Fruit fly (Drosophila melanogaster): ENCODE results near the gene Pxt.

The Pxt gene

DNA sequence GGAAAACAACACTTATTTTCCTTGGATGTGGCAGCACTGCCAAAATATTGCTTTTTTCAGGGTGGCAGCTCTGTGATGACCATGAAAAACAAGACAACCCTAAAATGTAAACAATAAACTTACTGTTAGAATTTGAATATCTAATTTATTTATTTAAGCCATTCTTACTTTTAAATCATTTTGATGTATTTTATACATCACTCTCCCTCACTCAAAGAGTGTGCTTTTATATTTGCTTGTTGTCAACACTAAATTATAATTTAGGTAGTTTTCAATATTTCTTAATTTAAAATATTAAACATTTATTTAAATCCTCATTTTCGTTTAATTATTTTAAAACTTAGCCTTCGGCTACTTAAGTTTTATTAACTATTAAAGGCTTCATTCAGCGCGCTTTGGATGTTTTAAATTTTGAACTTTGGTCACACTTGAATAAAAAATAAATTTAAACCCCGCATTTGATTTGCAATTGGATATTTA lies 48.4 kb upstream of the Pxt start, which contains the start of the genes CG7523 and Mps1 (continued):
- TF ChIP-seq NFAT (GFP tag; IDR thresholded peaks at IDR 0.05) (peak; percentile 6; the same call in 1 of the 2 replicates), klu (GFP tag; IDR thresholded peaks at IDR 0.05) (no peak), CG10147 (GFP tag; optimal IDR thresholded peaks at IDR 0.05) (no peak), dimm (GFP tag; IDR thresholded peaks at IDR 0.05) (no peak), scrt (GFP tag; optimal IDR thresholded peaks at IDR 0.05) (no peak), abd-A (tag; optimal IDR thresholded peaks at IDR 0.05) (no peak), Nf-YA (GFP tag; IDR thresholded peaks at IDR 0.05) (no peak), chm (GFP tag; IDR thresholded peaks at IDR 0.05) (no peak), bowl (GFP tag; IDR thresholded peaks at IDR 0.05) (no peak), salm (tag; optimal IDR thresholded peaks at IDR 0.05) (no peak), ro (GFP tag; IDR thresholded peaks at IDR 0.05) (no peak), CG9609 (GFP tag; optimal IDR thresholded peaks at IDR 0.05) (no peak), Dfd (GFP tag; optimal IDR thresholded peaks at IDR 0.05) (no peak), zfh2 (GFP tag; optimal IDR thresholded peaks at IDR 0.05) (no peak), luna (GFP tag; optimal IDR thresholded peaks at IDR 0.05) (no peak), oc (tag; optimal IDR thresholded peaks at IDR 0.05) (no peak), CG12155 (GFP tag; optimal IDR thresholded peaks at IDR 0.05) (no peak), Adf1 (GFP tag; IDR thresholded peaks at IDR 0.05) (no peak), CG3838 (GFP tag; optimal IDR thresholded peaks at IDR 0.05) (no peak), Hr39 (optimal IDR thresholded peaks at IDR 0.05) (no peak), CG14050 (GFP tag; IDR thresholded peaks at IDR 0.05) (no peak), CG8478 (optimal IDR thresholded peaks at IDR 0.05) (no peak), mam (GFP tag; optimal IDR thresholded peaks at IDR 0.05) (peak; percentile 10), E2f2 (GFP tag; IDR thresholded peaks at IDR 0.05) (peak; percentile 83; the same call in 1 of the 2 replicates), aop (GFP tag; IDR thresholded peaks at IDR 0.05) (no peak), pum (GFP tag; optimal IDR thresholded peaks at IDR 0.05) (no peak), CG10979 (tag; optimal IDR thresholded peaks at IDR 0.05) (no peak), CG3281 (GFP tag; optimal IDR thresholded peaks at IDR 0.05) (no peak), HmgZ (tag; optimal IDR thresholded peaks at IDR 0.05) (peak; percentile 63), Ravus (GFP tag; IDR thresholded peaks at IDR 0.05) (no peak), CG32772 (GFP tag; IDR thresholded peaks at IDR 0.05) (no peak), CG13123 (GFP tag; optimal IDR thresholded peaks at IDR 0.05) (no peak), CG14014 (GFP tag; IDR thresholded peaks at IDR 0.05) (no peak), nau (GFP tag; optimal IDR thresholded peaks at IDR 0.05) (no peak), Jarid2 (GFP tag; optimal IDR thresholded peaks at IDR 0.05) (no peak), CG42726 (GFP tag; IDR thresholded peaks at IDR 0.05; ENCODE audit: partially characterized antibody) (no peak), tap (tag; optimal IDR thresholded peaks at IDR 0.05) (no peak), CG16813 (GFP tag; IDR thresholded peaks at IDR 0.05; ENCODE audit: partially characterized antibody) (no peak), Usf (GFP tag; optimal IDR thresholded peaks at IDR 0.05) (no peak), Rx (GFP tag; IDR thresholded peaks at IDR 0.05) (no peak), gro (GFP tag; optimal IDR thresholded peaks at IDR 0.05) (no peak), CG11093 (GFP tag; IDR thresholded peaks at IDR 0.05) (no peak), ttk (GFP tag; IDR thresholded peaks at IDR 0.05) (no peak), CG9797 (GFP tag; optimal IDR thresholded peaks at IDR 0.05) (peak; percentile 53), wor (GFP tag; IDR thresholded peaks at IDR 0.05) (no peak), CG13287 (GFP tag; IDR thresholded peaks at IDR 0.05; ENCODE audit: partially characterized antibody) (peak; percentile 61), yki (optimal IDR thresholded peaks at IDR 0.05) (no peak), hth (optimal IDR thresholded peaks at IDR 0.05) (no peak), CG2199 (GFP tag; IDR thresholded peaks at IDR 0.05) (no peak), CG17359 (tag; optimal IDR thresholded peaks at IDR 0.05) (no peak), NK7.1 (GFP tag; optimal IDR thresholded peaks at IDR 0.05) (no peak), CG6791 (GFP tag; IDR thresholded peaks at IDR 0.05; ENCODE audit: partially characterized antibody) (no peak), shn (GFP tag; optimal IDR thresholded peaks at IDR 0.05) (no peak), Camta (GFP tag; optimal IDR thresholded peaks at IDR 0.05) (no peak)

All from whole organism, embryonic.